Worm (Caenorhabditis elegans) whole organism, L4 larva: Measurements from ENCODE around the gene F32D8.7.

Experiments
- T20F7.1 ChIP-seq: fragments of 200-800 bp; sonication (Bioruptor generic); optimal IDR thresholded peaks from 2 replicates; lab custom pipeline; 2018; ENCODE audit warnings: mild to moderate bottlenecking, missing genetic modification characterization, missing compliant biosample characterization
- T26A8.4 ChIP-seq: fragments of 200-800 bp; sonication (Bioruptor generic); IDR thresholded peaks from 2 replicates; pipeline ENCODE4 v1.3.6; 2022; ENCODE audit warnings: missing genetic modification characterization, missing compliant biosample characterization
- Y5F2A.4 ChIP-seq: fragments of 200-800 bp; sonication (Bioruptor generic); optimal IDR thresholded peaks from 2 replicates; lab custom pipeline; 2018; ENCODE audit warnings: mild to moderate bottlenecking, missing genetic modification characterization, missing compliant biosample characterization
- ZK546.5 ChIP-seq, 2 experiments: sonication (generic microtip); optimal IDR thresholded peaks; 2 replicates each; lab custom pipeline; 2017; ENCODE audit warnings: missing biosample characterization in 2 of 2, missing genetic modification characterization in 2 of 2
- aly-2 ChIP-seq: sonication (generic microtip); optimal IDR thresholded peaks from 2 replicates; lab custom pipeline; 2018; ENCODE audit warnings: missing biosample characterization, missing genetic modification characterization
- attf-4 ChIP-seq: sonication (generic microtip); optimal IDR thresholded peaks from 3 replicates; lab custom pipeline; 2017; ENCODE audit warnings: missing biosample characterization, missing genetic modification characterization
- ceh-20 ChIP-seq: fragments of 200-800 bp; sonication (Bioruptor generic); IDR thresholded peaks from 2 replicates; pipeline ENCODE4 v1.3.6; 2022; ENCODE audit warnings: missing genetic modification reagents, missing genetic modification characterization, missing compliant biosample characterization
- ceh-44 ChIP-seq: fragments of 200-800 bp; sonication (Bioruptor generic); IDR thresholded peaks from 2 replicates; pipeline ENCODE4 v1.3.6; 2022; ENCODE audit warnings: missing genetic modification reagents, missing genetic modification characterization, missing compliant biosample characterization
- daf-12 ChIP-seq: fragments of 150-350 bp; optimal IDR thresholded peaks from 2 replicates; lab custom pipeline; 2014; ENCODE audit warnings: missing biosample characterization, missing genetic modification reagents, missing genetic modification characterization
- dpl-1 ChIP-seq: fragments of 150-350 bp; optimal IDR thresholded peaks from 2 replicates; lab custom pipeline; 2014; ENCODE audit warnings: missing biosample characterization, missing genetic modification reagents, missing genetic modification characterization
- duxl-1 ChIP-seq: sonication (generic microtip); optimal IDR thresholded peaks from 2 replicates; lab custom pipeline; 2016; ENCODE audit warnings: mild to moderate bottlenecking, missing genetic modification characterization, moderate library complexity, missing compliant biosample characterization; ENCODE audit not compliant: poor library complexity
- dve-1 ChIP-seq: sonication (generic microtip); optimal IDR thresholded peaks from 2 replicates; lab custom pipeline; 2017; ENCODE audit warnings: antibody characterized with exemption, mild to moderate bottlenecking, missing genetic modification characterization, missing compliant biosample characterization; ENCODE audit not compliant: insufficient read depth
- fos-1 ChIP-seq: fragments of 150-350 bp; optimal IDR thresholded peaks from 2 replicates; lab custom pipeline; 2014; ENCODE audit warnings: missing biosample characterization, missing genetic modification characterization
- gei-8 ChIP-seq: fragments of 200-800 bp; sonication (Bioruptor generic); optimal IDR thresholded peaks from 2 replicates; lab custom pipeline; 2018; ENCODE audit warnings: mild to moderate bottlenecking, missing genetic modification characterization, missing compliant biosample characterization
- hif-1 ChIP-seq, 2 experiments: sonication (generic microtip); optimal IDR thresholded peaks; 2 replicates each; lab custom pipeline; 2016 to 2017; ENCODE audit warnings: missing compliant biosample characterization in 2 of 2, missing genetic modification characterization in 2 of 2, missing genetic modification reagents in 2 of 2, missing genotype in 2 of 2, mild to moderate bottlenecking in 1 of 2
- hlh-30 ChIP-seq: sonication (generic microtip); optimal IDR thresholded peaks from 2 replicates; lab custom pipeline; 2017; ENCODE audit warnings: antibody characterized with exemption, mild to moderate bottlenecking, missing genetic modification characterization, missing compliant biosample characterization; ENCODE audit not compliant: insufficient read depth
- jun-1 ChIP-seq: fragments of 150-350 bp; optimal IDR thresholded peaks from 2 replicates; lab custom pipeline; 2014; ENCODE audit warnings: missing biosample characterization, missing genetic modification reagents, missing genetic modification characterization
- lin-13 ChIP-seq: fragments of 150-350 bp; optimal IDR thresholded peaks from 2 replicates; lab custom pipeline; 2014; ENCODE audit warnings: missing biosample characterization, missing genetic modification reagents, missing genetic modification characterization
- lin-39 ChIP-seq: fragments of 150-350 bp; optimal IDR thresholded peaks from 2 replicates; lab custom pipeline; 2014; ENCODE audit warnings: missing biosample characterization, missing genetic modification reagents, missing genetic modification characterization
- lsy-2 ChIP-seq, 2 experiments: fragments of 150-350 bp in 1 of 2; sonication (generic microtip) in 1 of 2; optimal IDR thresholded peaks; 2 replicates each; lab custom pipeline; 2014 to 2017; ENCODE audit warnings: missing biosample characterization in 2 of 2, missing genetic modification characterization in 2 of 2
- mdt-29 ChIP-seq: fragments of 200-800 bp; sonication (Bioruptor generic); IDR thresholded peaks from 2 replicates; pipeline ENCODE4 v1.3.6; 2022; ENCODE audit warnings: missing genetic modification reagents, missing genetic modification characterization, missing compliant biosample characterization
- mes-2 ChIP-seq: sonication (generic microtip); optimal IDR thresholded peaks from 2 replicates; lab custom pipeline; 2016; ENCODE audit warnings: missing genotype, mild to moderate bottlenecking, missing genetic modification characterization, missing compliant biosample characterization; ENCODE audit not compliant: poor library complexity, severe bottlenecking
- nhr-25 ChIP-seq: sonication (generic microtip); optimal IDR thresholded peaks from 2 replicates; lab custom pipeline; 2017; ENCODE audit warnings: missing genetic modification characterization, mild to moderate bottlenecking, missing compliant biosample characterization, antibody characterized with exemption, moderate library complexity, borderline replicate concordance; ENCODE audit not compliant: insufficient read depth
- nhr-28 ChIP-seq: fragments of 150-350 bp; optimal IDR thresholded peaks from 2 replicates; lab custom pipeline; 2014; ENCODE audit warnings: missing biosample characterization, missing genetic modification characterization
- nhr-42 ChIP-seq: fragments of 200-800 bp; sonication (Bioruptor generic); IDR thresholded peaks from 2 replicates; pipeline ENCODE4 v1.3.6; 2022; ENCODE audit warnings: missing genetic modification characterization, missing compliant biosample characterization
- nhr-48 ChIP-seq: sonication (generic microtip); optimal IDR thresholded peaks from 2 replicates; lab custom pipeline; 2016; ENCODE audit warnings: mild to moderate bottlenecking, missing genetic modification characterization, missing compliant biosample characterization
- nhr-6 ChIP-seq: fragments of 150-350 bp; optimal IDR thresholded peaks from 2 replicates; lab custom pipeline; 2014; ENCODE audit warnings: missing biosample characterization, missing genetic modification characterization
- nhr-77 ChIP-seq: fragments of 150-350 bp; optimal IDR thresholded peaks from 2 replicates; lab custom pipeline; 2014; ENCODE audit warnings: missing biosample characterization, missing genetic modification characterization
- pha-4 ChIP-seq, 2 experiments: fragments of 150-350 bp in 1 of 2; fragments of 200-800 bp in 1 of 2; sonication (Bioruptor generic) in 1 of 2; IDR thresholded peaks in 1 of 2; optimal IDR thresholded peaks in 1 of 2; 2 replicates each; pipeline versions ENCODE4 v1.3.6 to Lab custom; 2014 to 2022; ENCODE audit warnings: missing genetic modification characterization in 2 of 2, missing genetic modification reagents in 2 of 2, missing biosample characterization in 1 of 2, missing compliant biosample characterization in 1 of 2
- pqm-1 ChIP-seq: sonication (generic microtip); optimal IDR thresholded peaks from 2 replicates; lab custom pipeline; 2017; ENCODE audit warnings: missing biosample characterization, missing genetic modification characterization
- rbr-2 ChIP-seq: sonication (generic microtip); optimal IDR thresholded peaks from 2 replicates; lab custom pipeline; 2016; ENCODE audit warnings: missing genotype, missing genetic modification characterization, missing compliant biosample characterization
- saeg-2 ChIP-seq: fragments of 200-800 bp; sonication (Bioruptor generic); IDR thresholded peaks from 2 replicates; pipeline ENCODE4 v1.3.6; 2022; ENCODE audit warnings: missing genetic modification reagents, missing genetic modification characterization, missing compliant biosample characterization
- sdz-12 ChIP-seq: fragments of 200-800 bp; sonication (Bioruptor generic); optimal IDR thresholded peaks from 2 replicates; lab custom pipeline; 2018; ENCODE audit warnings: mild to moderate bottlenecking, missing genetic modification characterization, missing compliant biosample characterization
- skn-1 ChIP-seq: fragments of 150-350 bp; optimal IDR thresholded peaks from 2 replicates; lab custom pipeline; 2014; ENCODE audit warnings: missing biosample characterization, missing genetic modification characterization
- snpc-4 ChIP-seq: fragments of 150-350 bp; optimal IDR thresholded peaks from 2 replicates; lab custom pipeline; 2014; ENCODE audit warnings: missing biosample characterization, missing genetic modification characterization
- spr-1 ChIP-seq: sonication (generic microtip); optimal IDR thresholded peaks from 2 replicates; lab custom pipeline; 2016; ENCODE audit warnings: mild to moderate bottlenecking, missing genetic modification characterization, missing compliant biosample characterization
- tra-1 ChIP-seq: fragments of 200-800 bp; sonication (Bioruptor generic); IDR thresholded peaks from 2 replicates; pipeline ENCODE4 v1.3.6; 2022; ENCODE audit warnings: missing genetic modification reagents, missing genetic modification characterization, missing compliant biosample characterization
- unc-39 ChIP-seq: sonication (generic microtip); optimal IDR thresholded peaks from 2 replicates; lab custom pipeline; 2017; ENCODE audit warnings: missing biosample characterization, missing genetic modification characterization
- unc-62 ChIP-seq, 3 experiments: fragments of 150-350 bp in 1 of 3; sonication (generic microtip); optimal IDR thresholded peaks in 2 of 3; peaks in 1 of 3; 1 replicate in 1 of 3; 2 replicates in 2 of 3; lab custom pipeline; 2014 to 2017; ENCODE audit warnings: missing biosample characterization in 3 of 3, missing genetic modification characterization in 3 of 3, missing genetic modification reagents in 3 of 3, missing genotype in 1 of 3
- zip-11 ChIP-seq: fragments of 200-800 bp; sonication (Bioruptor generic); IDR thresholded peaks from 2 replicates; pipeline ENCODE4 v1.3.6; 2022; ENCODE audit warnings: missing genetic modification characterization, missing compliant biosample characterization

F32D8.7 gene

DNA sequence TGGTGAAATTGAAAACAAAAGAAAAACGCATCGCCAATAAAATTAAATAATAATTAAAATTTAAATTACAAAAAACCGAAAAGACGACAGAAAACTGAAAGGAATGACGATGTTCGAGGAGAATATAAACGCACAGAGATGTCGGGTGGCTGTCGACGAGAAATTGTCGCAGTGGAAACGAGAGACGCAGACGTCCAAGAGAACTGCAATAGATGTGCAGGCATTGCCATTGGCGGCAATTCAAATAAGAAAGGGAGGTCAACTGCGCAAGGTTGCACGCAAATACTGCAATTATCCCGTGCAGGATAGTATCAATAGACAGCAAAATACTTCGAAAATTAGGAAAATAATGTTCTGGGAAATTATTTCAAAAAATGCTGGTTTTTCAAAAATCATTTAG lies 1.1 kb upstream of the F32D8.7 start (continued):
- TF ChIP-seq lin-39 (tag; lab: Kevin White, UChicago), result no peak
- TF ChIP-seq hlh-30 (tag; lab: Kevin White, UChicago), result peak; percentile 94
- TF ChIP-seq snpc-4 (tag; lab: Kevin White, UChicago), result peak; percentile 8
- peak; percentile 98 for TF ChIP-seq tra-1
- TF ChIP-seq rbr-2 (tag; lab: Kevin White, UChicago), result peak; percentile 98
- TF ChIP-seq mdt-29 (GFP tag; lab: Robert Waterston, UW), result peak; percentile 97
- no peak for TF ChIP-seq daf-12
- TF ChIP-seq jun-1 (tag; lab: Kevin White, UChicago), result peak; percentile 93
- TF ChIP-seq dve-1 (tag; lab: Kevin White, UChicago), result peak; percentile 99
- peak; percentile 99 for TF ChIP-seq mes-2 (tag; lab: Kevin White, UChicago)
- TF ChIP-seq aly-2 (tag; lab: Kevin White, UChicago), result no peak
- TF ChIP-seq nhr-6 (tag; lab: Kevin White, UChicago), result peak; percentile 99
- peak; percentile 98 for TF ChIP-seq nhr-77 (tag; lab: Kevin White, UChicago)
- TF ChIP-seq nhr-42, result peak; percentile 97
- peak; percentile 49 for TF ChIP-seq gei-8 (GFP tag; lab: Kevin White, UChicago)
- TF ChIP-seq, all 104 proteins: peak for 92

- TF ChIP-seq unc-62 (GFP tag; optimal IDR thresholded peaks at IDR 0.05 in 1 of 2; lab: Kevin White, UChicago) (peak in 1 of 2 experiments; percentile 29), unc-62 (tag; optimal IDR thresholded peaks at IDR 0.05; lab: Kevin White, UChicago) (no peak), aly-2 (tag; lab: Kevin White, UChicago) (no peak)
These were observed 394 bp downstream of the F32D8.7 start for ce11 chrV:10898629-10899028.

DNA sequence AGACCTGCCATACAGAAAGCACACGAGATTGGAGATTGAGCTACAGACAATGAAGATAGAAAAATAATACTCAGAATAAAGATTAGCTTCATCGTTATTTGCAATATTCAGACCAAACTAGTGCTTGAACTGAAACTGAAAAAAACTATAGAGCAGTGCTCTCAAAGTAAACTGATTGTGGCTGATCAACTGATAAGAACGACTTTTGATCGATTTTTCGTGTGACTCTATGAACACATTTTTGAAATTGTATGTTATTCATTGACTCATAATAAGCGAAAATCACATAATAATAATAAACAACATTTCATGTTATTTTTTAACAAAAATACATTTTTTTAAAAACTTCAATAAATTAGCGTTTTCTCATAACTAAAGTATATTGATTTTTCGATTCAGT lies 2.9 kb downstream of the F32D8.7 start, which contains the start of gene spp-16:
Gene spp-16 (minus strand): TSS at position 179 of the 400 bp plus-strand sequence.
- TF ChIP-seq nhr-28 (peak; percentile 44), mes-2 (tag; lab: Kevin White, UChicago) (no peak), unc-39 (tag; lab: Kevin White, UChicago) (no peak), pqm-1 (tag; lab: Kevin White, UChicago) (peak; percentile 53), spr-1 (no peak), pha-4 (GFP tag; IDR thresholded peaks at IDR 0.05; lab: Robert Waterston, UW) (no peak), pha-4 (tag; optimal IDR thresholded peaks at IDR 0.05; lab: Kevin White, UChicago) (no peak), dve-1 (tag; lab: Kevin White, UChicago) (peak; percentile 16), nhr-25 (tag; lab: Kevin White, UChicago) (no peak)

DNA sequence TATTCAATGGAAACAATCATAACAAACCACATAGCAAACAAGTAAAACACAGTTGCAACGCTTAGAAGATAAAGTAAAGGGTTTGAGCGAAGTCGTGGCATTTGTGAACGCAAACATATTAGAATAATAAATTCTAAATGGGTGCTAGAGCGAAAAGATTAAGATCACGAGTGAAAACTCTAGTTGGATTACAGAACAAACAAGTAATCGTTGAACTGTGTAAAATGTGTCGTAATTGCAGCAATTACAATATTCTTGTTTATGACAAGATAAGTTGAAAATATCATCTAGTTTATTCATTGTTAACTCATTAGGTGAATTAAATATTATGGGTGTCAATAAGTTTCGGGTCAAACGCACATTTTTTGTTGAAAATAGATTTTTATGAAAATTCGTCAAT lies 4.4 kb downstream of the F32D8.7 start, which contains the start of gene F32D8.8:
Gene F32D8.8 (minus strand): TSS at position 101 of the 400 bp plus-strand sequence.
- TF ChIP-seq dve-1 (tag; lab: Kevin White, UChicago), result no peak
- no peak for TF ChIP-seq lin-13
- TF ChIP-seq ZK546.5 (tag; optimal IDR thresholded peaks at IDR 0.05; lab: Kevin White, UChicago), result no peak
- TF ChIP-seq nhr-25 (tag; lab: Kevin White, UChicago), result no peak
- no peak for TF ChIP-seq snpc-4 (tag; lab: Kevin White, UChicago)
- no peak for TF ChIP-seq T26A8.4 (GFP tag; lab: Robert Waterston, UW)
- TF ChIP-seq mes-2 (tag; lab: Kevin White, UChicago), result no peak
- TF ChIP-seq unc-62 (GFP tag; optimal IDR thresholded peaks at IDR 0.05 in 1 of 2; lab: Kevin White, UChicago), result no peak
- TF ChIP-seq unc-62 (tag; optimal IDR thresholded peaks at IDR 0.05; lab: Kevin White, UChicago), result no peak
- no peak for TF ChIP-seq nhr-48 (tag; lab: Kevin White, UChicago)

ce11 chrV:10903748-10904147 lies 5.5 kb downstream of the F32D8.7 start, which contains the start of gene F32D8.15:
Gene F32D8.15, plus strand, starts transcription at chrV:10904048.
- TF ChIP-seq skn-1 (tag; lab: Kevin White, UChicago) (no peak), ceh-20 (GFP tag; lab: Robert Waterston, UW) (no peak), T20F7.1 (GFP tag; lab: Kevin White, UChicago) (no peak), ceh-44 (GFP tag; lab: Robert Waterston, UW) (no peak), fos-1 (tag; lab: Kevin White, UChicago) (no peak), lsy-2 (tag; optimal IDR thresholded peaks at IDR 0.05; lab: Kevin White, UChicago) (no peak), hif-1 (tag; optimal IDR thresholded peaks at IDR 0.05; lab: Kevin White, UChicago) (no peak), Y5F2A.4 (GFP tag; lab: Kevin White, UChicago) (no peak), saeg-2 (GFP tag; lab: Robert Waterston, UW) (no peak), T26A8.4 (GFP tag; lab: Robert Waterston, UW) (no peak), duxl-1 (tag; lab: Kevin White, UChicago) (no peak), gei-8 (GFP tag; lab: Kevin White, UChicago) (no peak), sdz-12 (no peak), attf-4 (tag; lab: Kevin White, UChicago) (no peak), zip-11 (no peak), dpl-1 (no peak), daf-12 (no peak)
